Worm (Caenorhabditis elegans) whole organism, L1 larva: Measurements from ENCODE around the gene his-16.

Experiments used
- C16A3.4 ChIP-seq: fragments of 150-350 bp; optimal IDR thresholded peaks from 2 replicates; lab custom pipeline; 2014; ENCODE audit warnings: missing biosample characterization, missing genetic modification characterization
- F16B12.6 ChIP-seq: fragments of 150-350 bp; optimal IDR thresholded peaks from 2 replicates; lab custom pipeline; 2014; ENCODE audit warnings: missing biosample characterization, missing genetic modification characterization
- aha-1 ChIP-seq: fragments of 150-350 bp; optimal IDR thresholded peaks from 2 replicates; lab custom pipeline; 2014; ENCODE audit warnings: missing biosample characterization, missing genetic modification characterization
- ceh-8 ChIP-seq: fragments of 200-800 bp; sonication (Bioruptor generic); optimal IDR thresholded peaks from 2 replicates; lab custom pipeline; 2018; ENCODE audit warnings: mild to moderate bottlenecking, missing genetic modification characterization, moderate library complexity, missing compliant biosample characterization
- ceh-82 ChIP-seq, 3 experiments: fragments of 150-350 bp in 1 of 3; sonication (generic microtip) in 2 of 3; optimal IDR thresholded peaks; 2 replicates each; lab custom pipeline; 2014 to 2017; ENCODE audit warnings: missing biosample characterization in 3 of 3, missing genetic modification characterization in 3 of 3
- dpl-1 ChIP-seq, 3 experiments: fragments of 150-350 bp in 2 of 3; sonication (generic microtip) in 1 of 3; optimal IDR thresholded peaks; 2 replicates each; lab custom pipeline; 2014 to 2017; ENCODE audit warnings: missing biosample characterization in 3 of 3, missing genetic modification characterization in 3 of 3, missing genetic modification reagents in 3 of 3
- dsc-1 ChIP-seq: sonication (generic microtip); optimal IDR thresholded peaks from 2 replicates; lab custom pipeline; 2016; ENCODE audit warnings: mild to moderate bottlenecking, missing genetic modification characterization, missing compliant biosample characterization
- efl-1 ChIP-seq, 4 experiments: fragments of 150-350 bp; optimal IDR thresholded peaks in 3 of 4; peaks in 1 of 4; 1 replicate in 1 of 4; 2 replicates in 3 of 4; lab custom pipeline; 2014; ENCODE audit warnings: missing biosample characterization in 2 of 4, missing genetic modification characterization in 2 of 4, missing genetic modification reagents in 2 of 4
- egl-27 ChIP-seq, 2 experiments: fragments of 150-350 bp in 1 of 2; sonication (generic microtip); optimal IDR thresholded peaks; 3 replicates each; lab custom pipeline; 2017 to 2018; ENCODE audit warnings: missing biosample characterization in 2 of 2, missing genetic modification characterization in 2 of 2, missing genetic modification reagents in 2 of 2
- elt-2 ChIP-seq: sonication (generic microtip); optimal IDR thresholded peaks from 2 replicates; lab custom pipeline; 2016; ENCODE audit warnings: missing genetic modification characterization, mild to moderate bottlenecking, inconsistent platforms, missing compliant biosample characterization, missing genetic modification reagents
- elt-3 ChIP-seq, 6 experiments: fragments of 150-350 bp in 1 of 6; sonication (generic microtip); optimal IDR thresholded peaks; 2 replicates each; lab custom pipeline; 2017 to 2018; ENCODE audit warnings: missing biosample characterization in 6 of 6, missing genetic modification characterization in 6 of 6, inconsistent platforms in 1 of 6
- ets-5 ChIP-seq: fragments of 200-800 bp; sonication (Bioruptor generic); IDR thresholded peaks from 2 replicates; pipeline ENCODE4 v1.3.6; 2022; ENCODE audit warnings: missing genetic modification characterization, missing compliant biosample characterization
- fkh-10 ChIP-seq: sonication (generic microtip); optimal IDR thresholded peaks from 2 replicates; lab custom pipeline; 2017; ENCODE audit warnings: missing biosample characterization, missing genetic modification reagents, missing genetic modification characterization
- fkh-4 ChIP-seq: sonication (generic microtip); optimal IDR thresholded peaks from 2 replicates; lab custom pipeline; 2016; ENCODE audit warnings: missing compliant biosample characterization, missing genetic modification characterization, borderline replicate concordance
- fkh-8 ChIP-seq: sonication (generic microtip); optimal IDR thresholded peaks from 2 replicates; lab custom pipeline; 2016; ENCODE audit warnings: mild to moderate bottlenecking, missing genetic modification characterization, missing compliant biosample characterization
- grh-1 ChIP-seq: fragments of 200-800 bp; sonication (Bioruptor generic); IDR thresholded peaks from 2 replicates; pipeline ENCODE4 v1.3.6; 2022; ENCODE audit warnings: missing genetic modification reagents, missing genetic modification characterization, missing compliant biosample characterization
- hlh-17 ChIP-seq: fragments of 200-800 bp; sonication (Bioruptor generic); optimal IDR thresholded peaks from 2 replicates; lab custom pipeline; 2018; ENCODE audit warnings: missing genetic modification characterization, mild to moderate bottlenecking, missing compliant biosample characterization, moderate library complexity, borderline replicate concordance
- hlh-4 ChIP-seq: sonication (generic microtip); optimal IDR thresholded peaks from 2 replicates; lab custom pipeline; 2016; ENCODE audit warnings: mild to moderate bottlenecking, missing genetic modification characterization, missing compliant biosample characterization
- irx-1 ChIP-seq: sonication (generic microtip); optimal IDR thresholded peaks from 2 replicates; lab custom pipeline; 2016; ENCODE audit warnings: missing genetic modification characterization, missing compliant biosample characterization
- lin-14 ChIP-seq: fragments of 200-800 bp; sonication (Bioruptor generic); optimal IDR thresholded peaks from 2 replicates; lab custom pipeline; 2018; ENCODE audit warnings: mild to moderate bottlenecking, missing genetic modification characterization, moderate library complexity, missing compliant biosample characterization
- lin-35 ChIP-seq, 2 experiments: fragments of 150-350 bp; optimal IDR thresholded peaks; 2 replicates each; lab custom pipeline; 2014; ENCODE audit warnings: missing biosample characterization in 2 of 2, missing genetic modification characterization in 2 of 2, missing genetic modification reagents in 2 of 2
- lin-39 ChIP-seq: fragments of 150-350 bp; optimal IDR thresholded peaks from 2 replicates; lab custom pipeline; 2014; ENCODE audit warnings: missing biosample characterization, missing genetic modification reagents, missing genetic modification characterization
- lir-3 ChIP-seq: sonication (generic microtip); optimal IDR thresholded peaks from 2 replicates; lab custom pipeline; 2016; ENCODE audit warnings: mild to moderate bottlenecking, missing genetic modification characterization, moderate library complexity, missing compliant biosample characterization; ENCODE audit not compliant: poor library complexity
- lsy-2 ChIP-seq, 2 experiments: fragments of 150-350 bp; optimal IDR thresholded peaks; 2 replicates each; lab custom pipeline; 2014; ENCODE audit warnings: missing biosample characterization in 2 of 2, missing genetic modification characterization in 2 of 2
- mep-1 ChIP-seq: fragments of 150-350 bp; optimal IDR thresholded peaks from 2 replicates; lab custom pipeline; 2014; ENCODE audit warnings: missing biosample characterization, missing genetic modification characterization
- nhr-11 ChIP-seq: fragments of 150-350 bp; optimal IDR thresholded peaks from 2 replicates; lab custom pipeline; 2014; ENCODE audit warnings: missing biosample characterization, missing genetic modification characterization
- nhr-19 ChIP-seq: fragments of 200-800 bp; sonication (Bioruptor generic); conservative IDR thresholded peaks from 2 replicates; pipeline ENCODE4 v1.3.6; 2022; ENCODE audit warnings: missing genetic modification characterization, missing compliant biosample characterization
- nhr-237 ChIP-seq: fragments of 150-350 bp; optimal IDR thresholded peaks from 2 replicates; lab custom pipeline; 2014; ENCODE audit warnings: missing biosample characterization, missing genetic modification characterization
- nhr-28 ChIP-seq: fragments of 150-350 bp; optimal IDR thresholded peaks from 2 replicates; lab custom pipeline; 2014; ENCODE audit warnings: missing biosample characterization, missing genetic modification characterization
- nhr-71 ChIP-seq: sonication (generic microtip); optimal IDR thresholded peaks from 2 replicates; lab custom pipeline; 2016; ENCODE audit warnings: mild to moderate bottlenecking, missing genetic modification characterization, moderate library complexity, missing compliant biosample characterization
- nhr-85 ChIP-seq: sonication (generic microtip); peaks from one replicate; lab custom pipeline; 2016; ENCODE audit warnings: missing genetic modification characterization, inconsistent platforms, missing compliant biosample characterization
- nhr-90 ChIP-seq: sonication (generic microtip); optimal IDR thresholded peaks from 2 replicates; lab custom pipeline; 2016; ENCODE audit warnings: mild to moderate bottlenecking, missing genetic modification characterization, missing compliant biosample characterization; ENCODE audit not compliant: poor library complexity
- pax-3 ChIP-seq: fragments of 200-800 bp; sonication (Bioruptor generic); optimal IDR thresholded peaks from 2 replicates; lab custom pipeline; 2018; ENCODE audit warnings: mild to moderate bottlenecking, missing genetic modification characterization, moderate library complexity, missing compliant biosample characterization
- pqm-1 ChIP-seq: sonication (generic microtip); optimal IDR thresholded peaks from 3 replicates; lab custom pipeline; 2017; ENCODE audit warnings: missing biosample characterization, missing genetic modification characterization
- rnt-1 ChIP-seq: sonication (generic microtip); optimal IDR thresholded peaks from 2 replicates; lab custom pipeline; 2016; ENCODE audit warnings: mild to moderate bottlenecking, missing genetic modification characterization, moderate library complexity, missing compliant biosample characterization
- snpc-4 ChIP-seq: fragments of 150-350 bp; optimal IDR thresholded peaks from 2 replicates; lab custom pipeline; 2014; ENCODE audit warnings: missing biosample characterization, missing genetic modification characterization
- snu-23 ChIP-seq: sonication (generic microtip); optimal IDR thresholded peaks from 2 replicates; lab custom pipeline; 2016; ENCODE audit warnings: missing genetic modification characterization, missing compliant biosample characterization
- sox-4 ChIP-seq: sonication (generic microtip); optimal IDR thresholded peaks from 2 replicates; lab custom pipeline; 2016; ENCODE audit warnings: missing genetic modification characterization, missing compliant biosample characterization
- swsn-7 ChIP-seq: sonication (generic microtip); optimal IDR thresholded peaks from 2 replicates; lab custom pipeline; 2016; ENCODE audit warnings: missing genetic modification characterization, missing compliant biosample characterization
- unc-130 ChIP-seq: fragments of 150-350 bp; optimal IDR thresholded peaks from 2 replicates; lab custom pipeline; 2017; ENCODE audit warnings: missing biosample characterization, missing genetic modification characterization, inconsistent platforms
- unc-30 ChIP-seq: sonication (generic microtip); optimal IDR thresholded peaks from 2 replicates; lab custom pipeline; 2017; ENCODE audit warnings: missing biosample characterization, missing genetic modification characterization
- unc-62 ChIP-seq: fragments of 150-350 bp; optimal IDR thresholded peaks from 2 replicates; lab custom pipeline; 2014; ENCODE audit warnings: missing biosample characterization, missing genetic modification reagents, missing genetic modification characterization
- unc-86 ChIP-seq: sonication (generic microtip); optimal IDR thresholded peaks from 2 replicates; lab custom pipeline; 2016; ENCODE audit warnings: missing genetic modification characterization, missing compliant biosample characterization
- unc-98 ChIP-seq: fragments of 200-800 bp; sonication (Bioruptor generic); IDR thresholded peaks from 2 replicates; pipeline ENCODE4 v1.3.6; 2022; ENCODE audit warnings: missing genetic modification characterization, missing compliant biosample characterization
- xbp-1 ChIP-seq: sonication (generic microtip); optimal IDR thresholded peaks from 2 replicates; lab custom pipeline; 2016; ENCODE audit warnings: missing genetic modification characterization, missing compliant biosample characterization
- zip-4 ChIP-seq: fragments of 200-800 bp; sonication (Bioruptor generic); optimal IDR thresholded peaks from 2 replicates; lab custom pipeline; 2018; ENCODE audit warnings: mild to moderate bottlenecking, missing genetic modification characterization, moderate library complexity, missing compliant biosample characterization
- ztf-4 ChIP-seq: fragments of 150-350 bp; optimal IDR thresholded peaks from 2 replicates; lab custom pipeline; 2014; ENCODE audit warnings: missing biosample characterization, missing genetic modification characterization

The his-16 gene

DNA sequence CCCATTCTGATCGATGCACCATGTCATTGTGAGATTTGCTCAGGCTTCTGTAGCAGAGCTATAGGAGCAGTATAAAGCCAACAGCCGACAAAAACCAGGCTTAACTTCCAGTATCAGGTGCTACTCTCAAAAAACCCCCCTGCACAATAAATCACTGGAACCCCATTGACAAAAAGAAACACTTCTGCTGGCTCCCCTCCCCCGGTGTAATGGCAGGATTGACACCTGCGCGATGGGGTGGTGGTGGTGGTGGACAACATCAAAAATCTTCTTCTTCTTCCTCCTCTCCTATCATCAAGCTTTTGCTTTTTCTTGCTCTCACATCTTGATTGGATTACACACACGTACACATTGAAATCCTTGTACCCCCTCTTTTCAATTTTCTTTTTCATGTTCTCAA, 28.2 kb downstream of the his-16 start (continued):
- TF ChIP-seq dsc-1, result peak; percentile 68

DNA sequence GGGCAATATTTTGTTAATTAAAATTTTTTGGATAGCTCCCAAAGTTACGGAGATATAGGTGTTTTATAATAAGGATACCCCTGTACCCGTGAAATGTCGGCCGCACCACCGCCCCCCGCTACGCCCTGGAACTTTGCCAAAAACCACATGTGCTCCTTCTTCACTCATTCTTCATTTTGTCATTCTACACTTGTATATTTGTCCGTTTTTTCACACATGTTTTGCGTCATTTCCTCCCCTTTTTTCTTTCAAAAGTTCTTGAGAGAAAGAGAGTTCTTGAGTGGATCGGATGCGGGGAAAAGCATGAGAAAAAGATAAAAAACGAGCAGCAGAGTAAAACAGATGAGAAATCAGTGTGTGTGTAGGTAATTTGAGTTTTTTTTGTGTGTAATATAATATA, 29.1 kb downstream of the his-16 start:
- TF ChIP-seq dsc-1 (peak; percentile 94), fkh-10 (no peak), unc-30 (tag; lab: Kevin White, UChicago) (no peak), fkh-4 (tag; lab: Kevin White, UChicago) (peak; percentile 54), rnt-1 (tag; lab: Kevin White, UChicago) (no peak), lin-14 (GFP tag; lab: Kevin White, UChicago) (peak; percentile 61), unc-130 (no peak), hlh-17 (GFP tag; lab: Kevin White, UChicago) (no peak), nhr-90 (no peak), F16B12.6 (tag; lab: Kevin White, UChicago) (no peak), lsy-2 (tag; optimal IDR thresholded peaks at IDR 0.05; lab: Kevin White, UChicago) (peak in 1 of 2 experiments; percentile 19), unc-98 (no peak), egl-27 (tag; optimal IDR thresholded peaks at IDR 0.05; lab: Kevin White, UChicago) (no peak), unc-62 (GFP tag; lab: Kevin White, UChicago) (no peak), elt-2 (tag; lab: Kevin White, UChicago) (no peak), grh-1 (GFP tag; lab: Robert Waterston, UW) (no peak), lir-3 (no peak), ceh-82 (tag; optimal IDR thresholded peaks at IDR 0.05; lab: Kevin White, UChicago) (no peak), aha-1 (no peak), nhr-11 (tag; lab: Kevin White, UChicago) (no peak), ets-5 (GFP tag; lab: Robert Waterston, UW) (no peak), fkh-8 (no peak), sox-4 (no peak), snpc-4 (peak; percentile 63), swsn-7 (tag; lab: Kevin White, UChicago) (no peak), snu-23 (no peak), mep-1 (tag; lab: Kevin White, UChicago) (no peak), nhr-19 (GFP tag; lab: Robert Waterston, UW) (no peak), efl-1 (optimal IDR thresholded peaks at IDR 0.05; lab: Kevin White, UChicago) (no peak), efl-1 (GFP tag; optimal IDR thresholded peaks at IDR 0.05 in 1 of 2; lab: Kevin White, UChicago) (no peak), xbp-1 (tag; lab: Kevin White, UChicago) (no peak), elt-3 (tag; optimal IDR thresholded peaks at IDR 0.05; lab: Kevin White, UChicago) (no peak), irx-1 (tag; lab: Kevin White, UChicago) (no peak), lin-35 (GFP tag; optimal IDR thresholded peaks at IDR 0.05; lab: Kevin White, UChicago) (no peak), nhr-237 (tag; lab: Kevin White, UChicago) (no peak), ztf-4 (tag; lab: Kevin White, UChicago) (no peak), hlh-4 (no peak), nhr-71 (tag; lab: Kevin White, UChicago) (peak; percentile 22)

DNA sequence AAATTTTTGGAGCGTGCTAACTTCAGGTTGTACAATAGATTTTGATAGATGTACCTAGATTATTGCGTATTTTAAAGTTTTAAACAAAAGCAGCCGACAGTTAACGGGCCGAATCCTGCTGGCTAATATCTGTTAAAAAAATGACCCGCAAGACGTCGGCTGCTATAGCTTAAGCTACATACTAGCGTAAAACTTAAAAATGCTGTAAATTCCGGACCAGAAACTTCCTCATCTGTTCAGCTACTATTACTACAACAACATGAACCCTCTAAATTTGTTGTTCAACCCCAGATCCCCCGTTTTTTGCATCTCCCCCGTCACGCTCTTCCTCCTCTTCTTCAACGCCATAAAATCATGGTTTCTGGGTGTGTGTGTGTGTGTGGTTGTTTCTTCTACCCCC, 31.0 kb downstream of the his-16 start:
- TF ChIP-seq C16A3.4 (tag; lab: Kevin White, UChicago), result no peak
- no peak for TF ChIP-seq ceh-8
- no peak for TF ChIP-seq unc-86 (tag; lab: Kevin White, UChicago)
- no peak for TF ChIP-seq nhr-85 (tag; lab: Kevin White, UChicago)
- no peak for TF ChIP-seq nhr-71 (tag; lab: Kevin White, UChicago)
- no peak for TF ChIP-seq dpl-1 (GFP tag; optimal IDR thresholded peaks at IDR 0.05; lab: Kevin White, UChicago)
- no peak for TF ChIP-seq zip-4 (GFP tag; lab: Kevin White, UChicago)
- no peak for TF ChIP-seq snpc-4
- no peak for TF ChIP-seq hlh-17 (GFP tag; lab: Kevin White, UChicago)
- TF ChIP-seq pqm-1 (tag; lab: Kevin White, UChicago), result no peak
- no peak for TF ChIP-seq grh-1 (GFP tag; lab: Robert Waterston, UW)
- TF ChIP-seq nhr-90, result no peak
- TF ChIP-seq nhr-28 (tag; lab: Kevin White, UChicago), result no peak
- no peak for TF ChIP-seq pax-3 (tag; lab: Kevin White, UChicago)
- TF ChIP-seq lin-39 (tag; lab: Kevin White, UChicago), result no peak
- no peak for TF ChIP-seq nhr-237 (tag; lab: Kevin White, UChicago)
